Fruit fly (Drosophila melanogaster): ENCODE measurements around the gene eEF1gamma.

eEF1gamma gene

DNA sequence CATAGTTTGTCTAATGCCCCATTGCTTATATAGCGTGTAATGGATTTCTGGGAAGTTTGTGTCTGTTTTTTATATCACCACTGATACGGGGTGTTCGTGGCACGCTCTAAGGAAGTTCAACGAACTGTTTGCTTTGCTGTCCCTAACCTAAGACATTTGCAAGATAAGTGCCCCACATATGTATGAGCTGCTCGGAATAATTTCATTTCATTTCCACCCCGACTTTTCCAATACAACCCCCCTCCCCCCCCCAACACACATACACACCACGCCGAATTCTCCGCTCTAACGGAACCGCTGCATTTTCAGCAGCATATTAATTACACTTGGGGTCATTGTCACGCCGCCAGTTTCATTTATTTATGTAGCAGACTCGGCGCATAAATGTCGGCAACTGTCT is 48.1 kb downstream of the eEF1gamma start:
- TF ChIP-seq ttk (optimal IDR thresholded peaks at IDR 0.05) (no peak), Sin3A (optimal IDR thresholded peaks at IDR 0.05) (no peak), Myc (optimal IDR thresholded peaks at IDR 0.05) (no peak), insv (optimal IDR thresholded peaks at IDR 0.05) (no peak), h (optimal IDR thresholded peaks at IDR 0.05) (no peak), psq (optimal IDR thresholded peaks at IDR 0.05) (no peak)

dm6 chr3R:29269204-29269603 is 49.2 kb downstream of the eEF1gamma start:
- TF ChIP-seq insv (optimal IDR thresholded peaks at IDR 0.05) (no peak), psq (optimal IDR thresholded peaks at IDR 0.05) (no peak), ttk (optimal IDR thresholded peaks at IDR 0.05) (no peak), h (optimal IDR thresholded peaks at IDR 0.05) (no peak), Sin3A (optimal IDR thresholded peaks at IDR 0.05) (no peak), Myc (optimal IDR thresholded peaks at IDR 0.05) (no peak)
